Worm (Caenorhabditis elegans) whole organism, young adult: Measurements from ENCODE around the gene chil-17.

ENCODE experiments used
- T26A5.8 ChIP-seq: sonication (generic microtip); optimal IDR thresholded peaks from 2 replicates; lab custom pipeline; 2016; ENCODE audit warnings: missing genetic modification characterization, missing compliant biosample characterization
- egl-44 ChIP-seq: fragments of 200-800 bp; sonication (Bioruptor generic); IDR thresholded peaks from 2 replicates; pipeline ENCODE4 v1.3.6; 2022; ENCODE audit warnings: missing genetic modification reagents, missing genetic modification characterization, missing compliant biosample characterization

DNA sequence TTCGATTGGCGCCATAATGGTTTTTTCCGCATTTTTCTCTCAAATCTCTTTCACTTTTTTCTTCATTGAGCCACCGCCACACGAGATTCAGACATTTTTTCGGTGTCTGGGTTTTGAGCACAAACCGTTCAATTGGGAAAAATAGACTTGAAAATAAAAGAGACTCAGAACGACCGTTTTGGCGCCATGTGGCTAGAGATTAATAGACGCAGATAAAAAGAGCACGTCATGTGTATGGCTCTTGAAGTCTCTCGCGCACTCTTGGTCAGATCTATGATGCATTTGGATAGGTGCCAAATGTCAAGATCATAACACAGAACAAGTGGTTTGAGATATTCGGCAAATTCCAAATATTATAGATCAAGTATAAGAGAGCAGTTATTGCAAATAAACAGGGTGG is 41.5 kb upstream of the chil-17 start:
- TF ChIP-seq T26A5.8 (tag; lab: Kevin White, UChicago) (no peak), egl-44 (GFP tag; lab: Robert Waterston, UW) (no peak)
